Worm (Caenorhabditis elegans) whole organism, L4/young adult: Measurements from ENCODE around the gene str-86.

Experiments used
- dao-5 ChIP-seq: sonication (generic microtip); optimal IDR thresholded peaks from 2 replicates; lab custom pipeline; 2016; ENCODE audit warnings: missing genotype, missing genetic modification characterization, moderate library complexity, missing compliant biosample characterization
- him-1 ChIP-seq: sonication (generic microtip); optimal IDR thresholded peaks from 2 replicates; lab custom pipeline; 2016; ENCODE audit warnings: missing genotype, missing genetic modification reagents, missing genetic modification characterization, missing compliant biosample characterization

DNA sequence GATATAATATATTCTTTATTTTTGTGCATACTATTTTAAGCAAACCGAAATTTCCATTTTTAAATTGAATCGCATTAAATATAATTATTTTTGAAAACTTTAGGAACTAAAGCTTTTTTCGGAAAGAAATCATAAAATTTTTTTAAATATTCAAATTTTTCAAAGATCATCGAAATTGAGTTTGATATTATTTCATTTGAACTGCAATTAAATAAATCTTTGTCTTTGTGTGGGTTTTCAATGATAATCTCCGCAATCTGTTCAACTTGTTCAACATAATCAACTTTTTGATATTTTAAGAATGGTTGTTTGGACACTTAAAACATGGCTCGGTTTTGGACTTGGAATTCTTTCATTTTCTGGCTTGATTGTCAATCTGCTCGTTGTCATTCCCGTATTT is 25.7 kb upstream of the str-86 start, which contains the start of gene srx-2:
- TF ChIP-seq him-1: no peak
- TF ChIP-seq dao-5: no peak
